Worm (Caenorhabditis elegans) whole organism, late embryonic: ENCODE results near the gene ilys-5.

ENCODE experiments used
- K09A11.1 ChIP-seq: sonication (generic microtip); optimal IDR thresholded peaks from 2 replicates; lab custom pipeline; 2017; ENCODE audit warnings: antibody characterized with exemption, mild to moderate bottlenecking, missing genetic modification characterization, missing compliant biosample characterization; ENCODE audit not compliant: insufficient read depth
- ama-1 ChIP-seq: fragments of 150-350 bp; optimal IDR thresholded peaks from 2 replicates; lab custom pipeline; 2014
- fkh-10 ChIP-seq: fragments of 150-350 bp; optimal IDR thresholded peaks from 2 replicates; lab custom pipeline; 2014; ENCODE audit warnings: missing biosample characterization, missing genetic modification reagents, missing genetic modification characterization
- hlh-8 ChIP-seq: sonication (generic microtip); optimal IDR thresholded peaks from 2 replicates; lab custom pipeline; 2016; ENCODE audit warnings: missing genotype, missing genetic modification characterization, missing compliant biosample characterization
- pha-4 ChIP-seq: fragments of 150-350 bp; optimal IDR thresholded peaks from 2 replicates; lab custom pipeline; 2018; ENCODE audit warnings: missing biosample characterization, missing genetic modification reagents, missing genetic modification characterization
- zip-5 ChIP-seq: sonication (generic microtip); optimal IDR thresholded peaks from 2 replicates; lab custom pipeline; 2016; ENCODE audit warnings: missing genetic modification characterization, missing compliant biosample characterization

DNA sequence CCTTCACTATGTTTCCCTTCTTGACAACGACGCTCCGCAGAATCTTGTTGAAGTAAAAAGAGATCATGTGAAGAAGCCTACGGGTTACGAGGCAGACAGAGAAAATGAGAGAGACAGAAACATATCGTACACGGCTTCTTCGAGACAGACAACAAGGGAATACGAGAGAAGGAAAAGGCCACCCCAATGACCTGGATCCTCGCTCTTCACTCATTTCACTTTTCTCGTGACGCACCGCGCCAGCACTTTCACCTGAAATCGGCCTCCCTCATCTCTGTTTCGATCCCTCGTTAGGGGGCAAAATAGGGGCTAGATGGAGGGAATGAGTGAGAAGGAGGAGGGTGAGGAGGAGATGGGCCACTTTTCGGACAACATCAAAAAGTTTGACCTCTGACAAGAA, 21.4 kb downstream of the ilys-5 start:
- TF ChIP-seq pha-4 = no peak
- no peak for TF ChIP-seq hlh-8 (tag; lab: Kevin White, UChicago)
- no peak for TF ChIP-seq fkh-10 (GFP tag; lab: Kevin White, UChicago)
- TF ChIP-seq K09A11.1 (tag; lab: Kevin White, UChicago) = no peak
- TF ChIP-seq ama-1 (lab: Kevin White, UChicago) = no peak
- no peak for TF ChIP-seq zip-5
